Worm (Caenorhabditis elegans) whole organism, L1 larva: ENCODE results near the gene W09D6.1.

Experiments
- C16A3.4 ChIP-seq: fragments of 150-350 bp; optimal IDR thresholded peaks from 2 replicates; lab custom pipeline; 2014; ENCODE audit warnings: missing biosample characterization, missing genetic modification characterization
- ama-1 ChIP-seq: fragments of 150-350 bp; optimal IDR thresholded peaks from 2 replicates; lab custom pipeline; 2014
- dpl-1 ChIP-seq, 3 experiments: fragments of 150-350 bp in 2 of 3; sonication (generic microtip) in 1 of 3; optimal IDR thresholded peaks; 2 replicates each; lab custom pipeline; 2014 to 2017; ENCODE audit warnings: missing biosample characterization in 3 of 3, missing genetic modification characterization in 3 of 3, missing genetic modification reagents in 3 of 3
- isw-1 ChIP-seq: fragments of 200-800 bp; sonication (Bioruptor generic); IDR thresholded peaks from 2 replicates; pipeline ENCODE4 v1.3.6; 2022; ENCODE audit warnings: missing genetic modification characterization, missing compliant biosample characterization
- mdl-1 ChIP-seq, 2 experiments: fragments of 150-350 bp; optimal IDR thresholded peaks; 2 replicates each; lab custom pipeline; 2014 to 2017; ENCODE audit warnings: missing biosample characterization in 2 of 2, missing genetic modification characterization in 2 of 2, inconsistent platforms in 1 of 2
- mep-1 ChIP-seq: fragments of 150-350 bp; optimal IDR thresholded peaks from 2 replicates; lab custom pipeline; 2014; ENCODE audit warnings: missing biosample characterization, missing genetic modification characterization
- nhr-77 ChIP-seq: fragments of 150-350 bp; optimal IDR thresholded peaks from 2 replicates; lab custom pipeline; 2014; ENCODE audit warnings: missing biosample characterization, missing genetic modification characterization
- unc-130 ChIP-seq: fragments of 150-350 bp; optimal IDR thresholded peaks from 2 replicates; lab custom pipeline; 2017; ENCODE audit warnings: missing biosample characterization, missing genetic modification characterization, inconsistent platforms

ce11 chrIII:11090112-11090648 lies 21.5 kb downstream of the W09D6.1 start:
- TF ChIP-seq unc-130 = no peak
- TF ChIP-seq C16A3.4 (tag; lab: Kevin White, UChicago) = no peak
- TF ChIP-seq mep-1 (tag; lab: Kevin White, UChicago) = peak; percentile 22
- peak; percentile 51 for TF ChIP-seq nhr-77
- no peak for TF ChIP-seq mdl-1 (tag; optimal IDR thresholded peaks at IDR 0.05; lab: Kevin White, UChicago)
- peak in 2 of 3 experiments; percentile 3 to 23 for TF ChIP-seq dpl-1 (GFP tag; optimal IDR thresholded peaks at IDR 0.05; lab: Kevin White, UChicago)
- no peak for TF ChIP-seq isw-1
- TF ChIP-seq ama-1 (lab: Kevin White, UChicago) = peak; percentile 96
